Worm (Caenorhabditis elegans) whole organism, L4 larva: ENCODE results near the gene lin-52.

ENCODE experiments used
- F26F4.8 ChIP-seq: fragments of 200-800 bp; sonication (Bioruptor generic); conservative IDR thresholded peaks from 2 replicates; pipeline ENCODE4 v1.3.6; 2022; ENCODE audit warnings: missing genetic modification characterization, missing compliant biosample characterization
- F37D6.2 ChIP-seq: sonication (generic microtip); optimal IDR thresholded peaks from 2 replicates; lab custom pipeline; 2016; ENCODE audit warnings: mild to moderate bottlenecking, missing genetic modification characterization, missing compliant biosample characterization
- R02D3.7 ChIP-seq: fragments of 150-350 bp; sonication (generic microtip); optimal IDR thresholded peaks from 3 replicates; lab custom pipeline; 2014; ENCODE audit warnings: missing biosample characterization, missing genetic modification characterization
- T20F7.1 ChIP-seq: fragments of 200-800 bp; sonication (Bioruptor generic); optimal IDR thresholded peaks from 2 replicates; lab custom pipeline; 2018; ENCODE audit warnings: mild to moderate bottlenecking, missing genetic modification characterization, missing compliant biosample characterization
- Y48G9A.11 ChIP-seq: fragments of 200-800 bp; sonication (Bioruptor generic); IDR thresholded peaks from 2 replicates; pipeline ENCODE4 v1.3.6; 2022; ENCODE audit warnings: missing genetic modification reagents, missing genetic modification characterization, missing compliant biosample characterization
- ZK337.2 ChIP-seq: fragments of 200-800 bp; sonication (Bioruptor generic); IDR thresholded peaks from 2 replicates; pipeline ENCODE4 v1.3.6; 2022; ENCODE audit warnings: missing genetic modification reagents, missing genetic modification characterization, missing compliant biosample characterization
- aly-2 ChIP-seq: sonication (generic microtip); optimal IDR thresholded peaks from 2 replicates; lab custom pipeline; 2018; ENCODE audit warnings: missing biosample characterization, missing genetic modification characterization
- arid-1 ChIP-seq: fragments of 200-800 bp; sonication (Bioruptor generic); conservative IDR thresholded peaks from 2 replicates; pipeline ENCODE4 v1.3.6; 2022; ENCODE audit warnings: missing genetic modification reagents, missing genetic modification characterization, missing compliant biosample characterization
- attf-4 ChIP-seq: sonication (generic microtip); optimal IDR thresholded peaks from 3 replicates; lab custom pipeline; 2017; ENCODE audit warnings: missing biosample characterization, missing genetic modification characterization
- ceh-20 ChIP-seq: fragments of 200-800 bp; sonication (Bioruptor generic); IDR thresholded peaks from 2 replicates; pipeline ENCODE4 v1.3.6; 2022; ENCODE audit warnings: missing genetic modification reagents, missing genetic modification characterization, missing compliant biosample characterization
- ces-1 ChIP-seq: fragments of 150-350 bp; sonication (generic microtip); optimal IDR thresholded peaks from 4 replicates; lab custom pipeline; 2014; ENCODE audit warnings: missing biosample characterization, missing genetic modification reagents, missing genetic modification characterization
- ctbp-1 ChIP-seq: fragments of 200-800 bp; sonication (Bioruptor generic); IDR thresholded peaks from 2 replicates; pipeline ENCODE4 v1.3.6; 2022; ENCODE audit warnings: missing genetic modification reagents, missing genetic modification characterization, missing compliant biosample characterization
- daf-19 ChIP-seq: fragments of 200-800 bp; sonication (Bioruptor generic); conservative IDR thresholded peaks from 2 replicates; pipeline ENCODE4 v1.3.6; 2022; ENCODE audit warnings: missing genetic modification characterization, missing compliant biosample characterization
- daf-8 ChIP-seq: fragments of 200-800 bp; sonication (Bioruptor generic); IDR thresholded peaks from 2 replicates; pipeline ENCODE4 v1.3.6; 2022; ENCODE audit warnings: missing genetic modification characterization, missing compliant biosample characterization
- dmd-6 ChIP-seq: fragments of 200-800 bp; sonication (Bioruptor generic); IDR thresholded peaks from 2 replicates; pipeline ENCODE4 v1.3.6; 2022; ENCODE audit warnings: missing genetic modification reagents, missing genetic modification characterization, missing compliant biosample characterization
- dmd-9 ChIP-seq: fragments of 200-800 bp; sonication (Bioruptor generic); IDR thresholded peaks from 2 replicates; pipeline ENCODE4 v1.3.6; 2022; ENCODE audit warnings: missing genetic modification reagents, missing genetic modification characterization, missing compliant biosample characterization
- dpl-1 ChIP-seq: fragments of 150-350 bp; optimal IDR thresholded peaks from 2 replicates; lab custom pipeline; 2014; ENCODE audit warnings: missing biosample characterization, missing genetic modification reagents, missing genetic modification characterization
- duxl-1 ChIP-seq: sonication (generic microtip); optimal IDR thresholded peaks from 2 replicates; lab custom pipeline; 2016; ENCODE audit warnings: mild to moderate bottlenecking, missing genetic modification characterization, moderate library complexity, missing compliant biosample characterization; ENCODE audit not compliant: poor library complexity
- egl-43 ChIP-seq: fragments of 200-800 bp; sonication (Bioruptor generic); IDR thresholded peaks from 2 replicates; pipeline ENCODE4 v1.3.6; 2022; ENCODE audit warnings: missing genetic modification reagents, missing genetic modification characterization, missing compliant biosample characterization
- fkh-10 ChIP-seq: fragments of 150-350 bp; optimal IDR thresholded peaks from 2 replicates; lab custom pipeline; 2014; ENCODE audit warnings: missing biosample characterization, missing genetic modification reagents, missing genetic modification characterization
- hif-1 ChIP-seq, 2 experiments: sonication (generic microtip); optimal IDR thresholded peaks; 2 replicates each; lab custom pipeline; 2016 to 2017; ENCODE audit warnings: missing compliant biosample characterization in 2 of 2, missing genetic modification characterization in 2 of 2, missing genetic modification reagents in 2 of 2, missing genotype in 2 of 2, mild to moderate bottlenecking in 1 of 2
- hlh-11 ChIP-seq: fragments of 200-800 bp; sonication (Bioruptor generic); optimal IDR thresholded peaks from 2 replicates; lab custom pipeline; 2018; ENCODE audit warnings: mild to moderate bottlenecking, missing genetic modification characterization, missing compliant biosample characterization
- hlh-30 ChIP-seq: sonication (generic microtip); optimal IDR thresholded peaks from 2 replicates; lab custom pipeline; 2017; ENCODE audit warnings: antibody characterized with exemption, mild to moderate bottlenecking, missing genetic modification characterization, missing compliant biosample characterization; ENCODE audit not compliant: insufficient read depth
- lin-1 ChIP-seq: fragments of 200-800 bp; sonication (Bioruptor generic); IDR thresholded peaks from 2 replicates; pipeline ENCODE4 v1.3.6; 2022; ENCODE audit warnings: missing genetic modification reagents, missing genetic modification characterization, missing compliant biosample characterization
- lin-13 ChIP-seq: fragments of 150-350 bp; optimal IDR thresholded peaks from 2 replicates; lab custom pipeline; 2014; ENCODE audit warnings: missing biosample characterization, missing genetic modification reagents, missing genetic modification characterization
- lin-15B ChIP-seq: fragments of 150-350 bp; sonication (generic microtip); optimal IDR thresholded peaks from 3 replicates; lab custom pipeline; 2014; ENCODE audit warnings: missing biosample characterization, missing genetic modification characterization
- lin-29 ChIP-seq: fragments of 200-800 bp; sonication (Bioruptor generic); IDR thresholded peaks from 2 replicates; pipeline ENCODE4 v1.3.6; 2022; ENCODE audit warnings: missing genetic modification reagents, missing genetic modification characterization, missing compliant biosample characterization
- lin-38 ChIP-seq: fragments of 200-800 bp; sonication (Bioruptor generic); IDR thresholded peaks from 2 replicates; pipeline ENCODE4 v1.3.6; 2022; ENCODE audit warnings: missing genetic modification reagents, missing genetic modification characterization, missing compliant biosample characterization
- lsy-2 ChIP-seq, 2 experiments: fragments of 150-350 bp in 1 of 2; sonication (generic microtip) in 1 of 2; optimal IDR thresholded peaks; 2 replicates each; lab custom pipeline; 2014 to 2017; ENCODE audit warnings: missing biosample characterization in 2 of 2, missing genetic modification characterization in 2 of 2
- madf-5 ChIP-seq, 2 experiments: fragments of 200-800 bp; sonication (Bioruptor generic); IDR thresholded peaks; 2 replicates each; pipeline ENCODE4 v1.3.6; 2022; ENCODE audit warnings: missing compliant biosample characterization in 2 of 2, missing genetic modification characterization in 2 of 2
- mep-1 ChIP-seq: fragments of 150-350 bp; sonication (generic microtip); optimal IDR thresholded peaks from 3 replicates; lab custom pipeline; 2014; ENCODE audit warnings: missing biosample characterization, missing genetic modification characterization
- mes-2 ChIP-seq: sonication (generic microtip); optimal IDR thresholded peaks from 2 replicates; lab custom pipeline; 2016; ENCODE audit warnings: missing genotype, mild to moderate bottlenecking, missing genetic modification characterization, missing compliant biosample characterization; ENCODE audit not compliant: poor library complexity, severe bottlenecking
- mxl-3 ChIP-seq: fragments of 200-800 bp; sonication (Bioruptor generic); optimal IDR thresholded peaks from 2 replicates; lab custom pipeline; 2018; ENCODE audit warnings: mild to moderate bottlenecking, missing genetic modification characterization, missing compliant biosample characterization
- nhr-102 ChIP-seq: sonication (generic microtip); optimal IDR thresholded peaks from 2 replicates; lab custom pipeline; 2016; ENCODE audit warnings: mild to moderate bottlenecking, missing genetic modification characterization, moderate library complexity, missing compliant biosample characterization
- nhr-28 ChIP-seq: fragments of 150-350 bp; optimal IDR thresholded peaks from 2 replicates; lab custom pipeline; 2014; ENCODE audit warnings: missing biosample characterization, missing genetic modification characterization
- nhr-41 ChIP-seq: fragments of 200-800 bp; sonication (Bioruptor generic); IDR thresholded peaks from 2 replicates; pipeline ENCODE4 v1.3.6; 2022; ENCODE audit warnings: missing genetic modification reagents, missing genetic modification characterization, missing compliant biosample characterization
- rbr-2 ChIP-seq: sonication (generic microtip); optimal IDR thresholded peaks from 2 replicates; lab custom pipeline; 2016; ENCODE audit warnings: missing genotype, missing genetic modification characterization, missing compliant biosample characterization
- saeg-2 ChIP-seq: fragments of 200-800 bp; sonication (Bioruptor generic); IDR thresholded peaks from 2 replicates; pipeline ENCODE4 v1.3.6; 2022; ENCODE audit warnings: missing genetic modification reagents, missing genetic modification characterization, missing compliant biosample characterization
- unc-130 ChIP-seq: sonication (generic microtip); optimal IDR thresholded peaks from 2 replicates; lab custom pipeline; 2016; ENCODE audit warnings: missing genetic modification reagents, missing genetic modification characterization, missing compliant biosample characterization
- unc-62 ChIP-seq, 3 experiments: fragments of 150-350 bp in 1 of 3; sonication (generic microtip); optimal IDR thresholded peaks in 2 of 3; peaks in 1 of 3; 1 replicate in 1 of 3; 2 replicates in 2 of 3; lab custom pipeline; 2014 to 2017; ENCODE audit warnings: missing biosample characterization in 3 of 3, missing genetic modification characterization in 3 of 3, missing genetic modification reagents in 3 of 3, missing genotype in 1 of 3
- zag-1 ChIP-seq: fragments of 150-350 bp; optimal IDR thresholded peaks from 2 replicates; lab custom pipeline; 2014; ENCODE audit warnings: missing biosample characterization, missing genetic modification characterization

lin-52 gene

DNA sequence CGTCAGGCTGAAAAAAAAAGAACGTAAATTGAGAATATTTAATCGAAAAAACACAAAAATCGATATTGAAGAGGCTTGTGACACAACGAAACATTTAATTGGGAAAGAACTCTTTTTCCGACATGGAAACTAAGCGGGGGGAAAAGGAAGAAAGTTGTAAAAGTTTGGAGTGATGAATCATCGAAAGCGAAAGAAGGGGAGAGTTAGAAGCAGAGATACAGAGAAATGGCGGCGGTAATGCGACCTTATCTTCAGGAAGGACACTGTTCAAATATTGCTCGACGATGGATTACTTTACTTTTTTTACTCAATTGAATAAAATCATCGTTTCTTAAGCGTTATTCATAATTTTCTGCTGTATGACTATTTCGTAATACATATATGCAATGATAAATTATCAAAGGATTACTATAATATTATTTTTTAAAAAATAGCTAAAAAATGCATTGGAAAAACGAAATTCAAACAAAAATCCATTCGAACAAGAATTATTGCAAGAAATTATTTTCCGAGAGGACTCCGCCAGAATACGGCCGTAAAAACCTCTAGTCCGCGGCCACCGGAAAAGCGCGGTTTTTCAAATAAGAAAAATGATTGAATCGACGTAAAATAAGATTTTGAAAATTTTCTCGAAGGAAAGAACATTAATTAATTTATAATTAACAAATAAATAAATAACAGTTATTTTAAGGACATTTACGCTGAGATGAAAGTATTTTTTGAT is 43.4 kb upstream of the lin-52 start, which contains the start of gene dhhc-4 (continued):
- TF ChIP-seq nhr-41 (GFP tag; lab: Robert Waterston, UW) (no peak), unc-62 (GFP tag; optimal IDR thresholded peaks at IDR 0.05 in 1 of 2; lab: Kevin White, UChicago) (peak in 1 of 2 experiments; percentile 59), unc-62 (tag; optimal IDR thresholded peaks at IDR 0.05; lab: Kevin White, UChicago) (no peak), ZK337.2 (peak; percentile 94), mep-1 (tag; lab: Kevin White, UChicago) (peak; percentile 48), mes-2 (tag; lab: Kevin White, UChicago) (peak; percentile 99), Y48G9A.11 (GFP tag; lab: Robert Waterston, UW) (peak; percentile 54; the same call in 1 of the 2 replicates), saeg-2 (no peak), F37D6.2 (tag; lab: Kevin White, UChicago) (peak; percentile 19), daf-19 (GFP tag; lab: Robert Waterston, UW) (0 out of 2 replicates have a peak, but pooled peaks have one; percentile 14), T20F7.1 (GFP tag; lab: Kevin White, UChicago) (peak; percentile 11), unc-130 (GFP tag; lab: Kevin White, UChicago) (peak; percentile 89), rbr-2 (tag; lab: Kevin White, UChicago) (peak; percentile 51), dmd-9 (GFP tag; lab: Robert Waterston, UW) (peak; percentile 79), daf-8 (GFP tag; lab: Robert Waterston, UW) (no peak), nhr-102 (tag; lab: Kevin White, UChicago) (peak; percentile 57), hif-1 (tag; optimal IDR thresholded peaks at IDR 0.05; lab: Kevin White, UChicago) (peak in 1 of 2 experiments; percentile 91)

- TF ChIP-seq lin-38 (GFP tag; lab: Robert Waterston, UW) (no peak), mxl-3 (GFP tag; lab: Kevin White, UChicago) (peak; percentile 12), fkh-10 (peak; percentile 22), ces-1 (GFP tag; lab: Kevin White, UChicago) (peak; percentile 51), egl-43 (GFP tag; lab: Robert Waterston, UW) (no peak), dmd-9 (GFP tag; lab: Robert Waterston, UW) (no peak), hlh-30 (peak; percentile 10), dpl-1 (no peak), nhr-28 (tag; lab: Kevin White, UChicago) (no peak), dmd-6 (GFP tag; lab: Robert Waterston, UW) (0 out of 2 replicates have a peak, but pooled peaks have one; percentile 16), zag-1 (tag; lab: Kevin White, UChicago) (no peak)
- TF ChIP-seq, all 104 proteins: peak for 5
These were observed 42.8 kb upstream of the lin-52 start for ce11 chrIII:9867352-9867751.

DNA sequence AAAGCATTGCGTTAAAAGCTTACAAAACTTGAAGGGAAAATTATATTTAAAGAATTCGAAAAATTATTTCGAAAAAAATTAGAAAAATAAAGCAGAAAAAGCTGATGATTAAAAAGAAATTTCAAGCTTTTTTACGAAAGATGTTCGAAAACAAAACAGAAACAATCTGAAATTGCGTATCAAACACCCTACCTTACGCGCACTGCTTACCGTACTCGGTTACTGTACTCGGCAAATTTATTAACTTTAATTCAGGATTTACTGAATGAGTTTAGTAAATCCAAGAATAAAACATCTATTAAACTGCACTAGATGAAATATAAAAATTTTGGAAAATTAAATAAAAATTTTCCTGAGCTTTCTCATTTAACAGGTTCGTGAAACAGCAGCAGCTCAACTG is 37.9 kb upstream of the lin-52 start:
- no peak for TF ChIP-seq madf-5 (GFP tag; IDR thresholded peaks at IDR 0.05; lab: Robert Waterston, UW)
- peak in 1 of 2 experiments; percentile 56 for TF ChIP-seq lsy-2 (tag; optimal IDR thresholded peaks at IDR 0.05; lab: Kevin White, UChicago)
- TF ChIP-seq arid-1 (GFP tag; lab: Robert Waterston, UW) = no peak

- peak; percentile 76 for TF ChIP-seq ctbp-1 (GFP tag; lab: Robert Waterston, UW)
- TF ChIP-seq lin-1 = peak; percentile 67
- peak; percentile 30 for TF ChIP-seq hlh-11
- no peak for TF ChIP-seq R02D3.7 (tag; lab: Kevin White, UChicago)
- peak; percentile 60 for TF ChIP-seq lin-13 (GFP tag; lab: Kevin White, UChicago)
- TF ChIP-seq lin-29 = no peak
- peak; percentile 81 for TF ChIP-seq ceh-20 (GFP tag; lab: Robert Waterston, UW)
- TF ChIP-seq daf-8 (GFP tag; lab: Robert Waterston, UW) = no peak
- no peak for TF ChIP-seq attf-4
- TF ChIP-seq duxl-1 (tag; lab: Kevin White, UChicago) = peak; percentile 45
- TF ChIP-seq mep-1 (tag; lab: Kevin White, UChicago) = peak; percentile 68
- TF ChIP-seq lin-15B (tag; lab: Kevin White, UChicago) = no peak
- TF ChIP-seq nhr-41 (GFP tag; lab: Robert Waterston, UW) = peak; percentile 84
- TF ChIP-seq egl-43 (GFP tag; lab: Robert Waterston, UW) = peak; percentile 94
- TF ChIP-seq aly-2 = no peak
- TF ChIP-seq F26F4.8 (GFP tag; lab: Robert Waterston, UW) = peak; percentile 64; the same call in 1 of the 2 replicates
These were observed 37.2 kb upstream of the lin-52 start for ce11 chrIII:9861470-9862342.
